Fruit fly (Drosophila melanogaster): ENCODE results near the gene CG12995.
A peak's percentile ranks its signal among the peaks of the same experiment; 100 is the strongest.

CG12995 gene

DNA sequence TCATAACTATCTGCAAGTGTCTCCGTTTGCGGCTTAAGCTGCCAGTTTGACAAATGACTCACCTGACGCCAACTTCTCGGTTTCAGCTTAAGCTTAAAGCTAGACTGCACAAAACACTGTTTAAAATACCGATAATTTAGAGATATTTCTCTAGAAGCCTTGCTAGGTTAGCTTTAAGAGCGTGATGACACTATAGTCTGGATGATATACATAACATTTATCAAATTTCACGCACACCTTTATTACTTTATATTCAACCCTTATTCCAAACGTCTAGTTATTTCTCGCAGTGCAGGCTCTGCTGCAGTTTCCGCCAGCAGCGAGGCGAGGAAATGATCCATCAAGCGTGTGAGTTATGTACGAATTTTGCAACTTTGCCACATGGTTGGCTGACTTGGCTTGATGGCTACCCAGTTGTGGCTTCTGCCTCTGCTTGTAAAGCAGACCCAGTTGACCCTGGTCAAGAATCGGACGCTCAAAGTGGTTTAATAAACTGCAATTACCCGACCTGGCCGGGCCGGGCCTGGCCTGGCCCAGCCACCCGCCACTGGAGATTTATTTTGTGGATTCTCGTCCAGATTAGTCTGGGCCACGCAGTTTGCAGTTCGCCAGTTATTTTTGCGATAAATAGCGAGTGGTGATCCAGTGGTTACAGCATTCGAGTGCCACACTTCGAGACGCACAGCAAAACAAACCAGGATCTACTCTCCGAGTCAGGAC, 8.6 kb upstream of the CG12995 start, which contains the start of gene CG12998:
Gene CG12998, plus strand, starts transcription at position 436 of the 720 bp plus-strand sequence.
- TF ChIP-seq noc (tag; optimal IDR thresholded peaks at IDR 0.05) = no peak

DNA sequence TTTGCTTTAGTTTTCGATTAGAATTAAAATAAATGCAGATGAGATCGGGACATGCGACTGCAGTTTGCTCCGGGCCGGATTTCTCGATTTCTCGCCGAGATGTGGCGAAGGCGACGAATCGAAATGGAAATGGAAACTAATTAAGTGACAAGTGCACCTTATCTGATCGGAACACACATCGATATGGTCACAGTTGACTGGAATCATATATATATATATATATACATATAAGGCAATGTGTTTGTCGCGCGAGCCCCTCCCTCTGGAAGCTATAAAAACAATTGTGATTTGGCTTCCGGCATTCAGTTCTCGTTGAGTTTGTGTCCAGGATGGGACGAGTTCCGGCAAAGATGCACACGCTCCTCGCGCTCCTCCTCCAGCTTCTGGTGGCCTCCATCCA, 5.2 kb upstream of the CG12995 start, which contains the start of gene CG5162:
Gene CG5162, plus strand, starts transcription at position 301 of the 400 bp plus-strand sequence.
- TF ChIP-seq noc (tag; optimal IDR thresholded peaks at IDR 0.05) = no peak

DNA sequence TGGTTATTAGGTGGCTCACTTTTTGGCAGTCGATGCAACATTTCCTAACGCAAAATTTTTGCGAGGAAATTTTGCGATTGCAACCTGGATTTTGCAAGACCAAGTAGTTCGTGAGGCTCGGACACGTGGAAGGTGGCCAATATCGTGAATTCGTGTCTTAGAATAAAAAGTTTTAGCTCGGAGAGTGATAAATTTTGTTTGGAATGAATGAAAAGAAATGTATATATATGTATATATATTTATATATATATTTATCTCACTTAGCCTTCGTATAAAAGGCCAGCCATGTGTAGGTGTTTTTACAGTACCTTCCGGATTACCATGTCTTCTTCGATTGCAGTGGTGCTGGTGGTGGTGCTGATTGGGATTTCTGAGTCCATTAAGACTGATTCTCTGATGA, 2.2 kb upstream of the CG12995 start, which contains the start of gene CG18258:
Gene CG18258, plus strand, starts transcription at position 301 of the 400 bp plus-strand sequence.
- TF ChIP-seq noc (tag; optimal IDR thresholded peaks at IDR 0.05) = no peak

DNA sequence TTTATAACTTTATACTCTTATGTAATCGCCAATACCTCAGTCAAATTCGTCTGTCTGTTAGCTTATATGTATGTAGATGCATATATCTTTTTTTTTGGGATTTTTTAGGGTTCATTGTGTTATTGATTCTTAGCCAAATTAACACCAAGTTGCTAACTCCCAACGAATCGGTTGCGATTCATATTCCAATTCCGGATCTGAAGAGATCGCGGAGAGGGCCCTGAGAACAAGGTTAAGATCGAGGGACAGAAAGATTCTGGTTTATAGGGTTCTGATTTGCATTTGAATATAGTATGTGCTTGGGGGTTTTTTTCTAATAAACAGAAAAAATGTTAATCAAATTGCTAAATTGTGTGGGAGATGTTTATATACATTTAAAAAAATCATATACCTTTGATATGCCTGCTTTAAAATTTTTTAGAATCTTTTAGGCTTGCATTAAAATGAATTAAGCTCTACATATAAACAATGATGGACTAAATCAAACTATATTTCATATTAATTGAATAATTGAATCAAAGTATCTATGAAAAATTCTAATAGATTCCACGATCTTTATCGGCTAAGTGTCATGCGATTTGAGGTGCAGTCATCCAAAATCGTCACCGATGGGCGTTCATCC, 1.8 kb downstream of the CG12995 start, which contains the start of gene CG32563:
Gene CG32563, plus strand, starts transcription at position 572 of the 622 bp plus-strand sequence.
- no peak for TF ChIP-seq noc (tag; optimal IDR thresholded peaks at IDR 0.05)

DNA sequence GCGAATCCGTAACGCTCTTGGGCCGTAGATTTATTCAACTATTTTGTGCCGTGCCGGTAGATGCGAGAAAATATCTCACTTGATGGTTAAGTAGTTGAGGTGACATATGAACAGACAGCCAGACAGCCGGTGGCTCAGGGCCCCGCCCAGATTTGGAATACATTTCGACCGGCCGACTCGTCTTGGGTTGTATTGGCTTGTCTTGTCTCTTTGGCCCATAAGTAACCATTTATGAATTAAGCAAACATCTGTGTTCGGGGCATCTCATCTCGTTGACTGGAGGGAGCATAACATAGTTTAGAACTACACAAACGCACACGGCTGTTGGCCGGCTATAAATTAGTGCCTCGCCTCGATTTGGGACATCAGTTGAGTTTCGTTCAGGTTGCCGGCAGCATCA, 3.8 kb downstream of the CG12995 start, which contains the start of gene CG32564:
Gene CG32564, plus strand, starts transcription at position 362 of the 400 bp plus-strand sequence.
- no peak for TF ChIP-seq noc (tag; optimal IDR thresholded peaks at IDR 0.05)

DNA sequence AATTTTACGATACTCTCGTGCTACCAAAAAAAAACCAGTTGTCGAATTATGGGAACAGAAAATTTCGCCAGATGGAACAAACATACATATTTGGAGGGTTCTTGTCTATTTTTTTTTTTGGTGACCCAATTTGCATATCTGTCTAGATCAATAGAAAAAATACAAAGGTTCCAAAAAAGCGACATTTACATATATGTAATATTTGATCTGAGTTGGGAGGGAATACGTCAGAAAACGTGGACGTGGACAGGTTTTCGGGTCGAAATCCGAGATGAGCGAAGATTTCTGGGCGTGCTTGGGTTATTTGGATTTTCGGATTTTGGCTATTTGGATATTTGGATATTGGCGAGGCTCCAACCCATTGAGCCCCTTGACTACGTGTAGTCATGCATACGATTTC, 4.8 kb downstream of the CG12995 start:
- no peak for TF ChIP-seq noc (tag; optimal IDR thresholded peaks at IDR 0.05)

DNA sequence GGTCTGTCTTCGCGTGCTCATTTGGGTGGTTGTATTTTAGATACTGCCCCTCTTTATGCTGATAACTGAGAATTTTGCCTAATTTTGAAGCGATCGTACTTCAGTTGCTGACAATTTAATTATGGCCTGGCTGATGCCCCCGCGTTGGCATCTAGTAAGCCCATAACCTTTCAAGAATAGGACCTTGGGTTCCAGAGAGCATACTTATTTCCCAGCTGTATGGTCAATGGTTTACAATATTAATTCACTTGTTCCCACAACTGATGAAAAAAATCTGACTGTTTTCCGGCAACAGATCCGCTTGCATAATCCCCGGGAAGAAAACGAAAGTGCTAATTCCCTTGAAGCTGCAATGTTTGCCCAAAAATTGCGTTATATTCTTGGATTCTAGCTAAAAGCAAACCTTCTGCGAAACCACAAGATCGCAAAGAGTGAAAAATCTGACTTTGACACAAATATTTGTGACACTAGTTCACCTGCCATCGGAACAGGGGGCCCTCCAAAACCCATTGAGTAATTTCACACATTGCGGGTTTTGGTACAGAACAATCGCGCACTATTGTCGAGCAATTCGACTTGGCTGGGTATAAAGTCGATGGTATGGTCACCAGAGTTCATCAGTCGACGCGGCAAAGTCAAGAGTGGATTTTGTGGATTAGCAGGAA, 7.2 kb downstream of the CG12995 start, which contains the start of the genes TTLL1A and CG5070:
Gene TTLL1A, minus strand, starts transcription at position 101 of the 665 bp plus-strand sequence.
Gene CG5070, plus strand, starts transcription at position 615 of the 665 bp plus-strand sequence.
- TF ChIP-seq noc (tag; optimal IDR thresholded peaks at IDR 0.05) = no peak

DNA sequence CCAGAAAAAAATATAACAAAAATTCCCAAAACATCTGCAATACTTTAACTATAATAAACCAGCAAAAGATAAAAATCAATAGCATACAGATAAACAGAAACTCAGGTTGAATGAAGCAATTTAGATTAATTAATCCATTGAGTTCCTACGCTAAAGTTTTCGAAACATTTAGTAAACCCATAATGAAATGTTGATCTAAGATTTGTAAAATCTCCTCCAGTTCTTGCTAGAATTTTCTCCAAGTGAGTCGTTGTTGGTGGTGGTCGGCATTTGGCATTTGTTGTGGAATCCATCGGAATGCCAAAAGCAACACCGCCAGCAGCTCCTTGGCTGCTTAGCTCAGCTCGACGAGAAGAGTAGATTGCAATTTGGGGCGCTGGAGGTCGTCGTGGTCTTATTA, 21.6 kb downstream of the CG12995 start:
- no peak for TF ChIP-seq noc (tag; optimal IDR thresholded peaks at IDR 0.05)

DNA sequence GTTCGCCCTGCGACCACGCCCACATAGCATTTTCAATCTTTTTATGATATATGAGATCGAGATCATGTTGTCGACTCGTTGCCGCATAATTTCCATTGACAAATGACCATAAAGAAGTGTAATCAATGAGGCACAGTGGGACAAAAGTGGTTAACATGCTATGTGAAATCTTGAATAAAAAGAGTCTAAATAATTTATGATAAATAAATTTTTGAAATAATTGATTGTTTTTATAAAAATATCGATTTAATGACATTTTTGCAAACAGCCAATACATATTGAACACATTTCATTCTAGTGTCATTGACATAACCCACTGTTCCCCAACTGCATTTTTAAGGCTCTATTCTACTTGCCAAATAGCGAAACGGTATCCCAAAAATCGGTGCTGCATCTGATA, 22.3 kb downstream of the CG12995 start:
- TF ChIP-seq noc (tag; optimal IDR thresholded peaks at IDR 0.05) = no peak

DNA sequence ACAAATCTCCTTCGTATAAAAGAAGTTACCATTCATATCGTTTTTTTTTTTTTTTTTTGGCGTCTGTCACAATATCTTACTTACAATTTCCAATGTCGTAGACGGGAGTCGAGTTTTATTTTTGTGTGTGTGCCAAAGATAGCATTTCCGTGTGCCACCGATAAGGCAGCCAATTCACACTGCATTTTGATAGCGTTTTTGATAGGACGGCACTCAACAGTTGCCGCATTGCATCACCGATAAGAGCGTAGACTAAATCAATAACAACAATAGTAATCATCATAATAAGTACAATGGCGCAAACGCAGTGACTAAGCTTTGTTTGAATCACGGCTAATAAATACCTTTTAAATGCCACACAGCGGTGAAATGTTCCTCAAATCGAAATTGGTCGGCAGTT, 23.4 kb downstream of the CG12995 start:
- no peak for TF ChIP-seq noc (tag; optimal IDR thresholded peaks at IDR 0.05)

DNA sequence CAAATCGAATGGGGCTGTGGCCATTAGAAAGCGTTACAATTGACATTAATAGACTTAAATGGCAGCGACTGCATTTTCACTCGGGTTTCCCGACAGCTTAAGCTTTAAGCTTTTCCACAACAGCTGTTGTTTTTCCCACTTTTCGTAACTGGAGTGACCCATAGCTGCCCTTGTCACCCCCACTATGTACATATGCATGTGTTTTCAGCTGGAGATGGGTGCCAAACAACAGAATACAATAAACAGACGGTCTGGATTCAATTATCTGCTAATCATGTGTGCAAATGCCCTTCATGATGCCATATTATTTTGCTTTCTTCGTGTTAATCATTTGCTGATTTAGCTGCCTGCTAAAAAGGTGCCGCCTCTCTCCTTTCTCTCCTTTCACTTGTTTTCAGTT, 26.3 kb downstream of the CG12995 start:
- TF ChIP-seq noc (tag; optimal IDR thresholded peaks at IDR 0.05) = no peak

DNA sequence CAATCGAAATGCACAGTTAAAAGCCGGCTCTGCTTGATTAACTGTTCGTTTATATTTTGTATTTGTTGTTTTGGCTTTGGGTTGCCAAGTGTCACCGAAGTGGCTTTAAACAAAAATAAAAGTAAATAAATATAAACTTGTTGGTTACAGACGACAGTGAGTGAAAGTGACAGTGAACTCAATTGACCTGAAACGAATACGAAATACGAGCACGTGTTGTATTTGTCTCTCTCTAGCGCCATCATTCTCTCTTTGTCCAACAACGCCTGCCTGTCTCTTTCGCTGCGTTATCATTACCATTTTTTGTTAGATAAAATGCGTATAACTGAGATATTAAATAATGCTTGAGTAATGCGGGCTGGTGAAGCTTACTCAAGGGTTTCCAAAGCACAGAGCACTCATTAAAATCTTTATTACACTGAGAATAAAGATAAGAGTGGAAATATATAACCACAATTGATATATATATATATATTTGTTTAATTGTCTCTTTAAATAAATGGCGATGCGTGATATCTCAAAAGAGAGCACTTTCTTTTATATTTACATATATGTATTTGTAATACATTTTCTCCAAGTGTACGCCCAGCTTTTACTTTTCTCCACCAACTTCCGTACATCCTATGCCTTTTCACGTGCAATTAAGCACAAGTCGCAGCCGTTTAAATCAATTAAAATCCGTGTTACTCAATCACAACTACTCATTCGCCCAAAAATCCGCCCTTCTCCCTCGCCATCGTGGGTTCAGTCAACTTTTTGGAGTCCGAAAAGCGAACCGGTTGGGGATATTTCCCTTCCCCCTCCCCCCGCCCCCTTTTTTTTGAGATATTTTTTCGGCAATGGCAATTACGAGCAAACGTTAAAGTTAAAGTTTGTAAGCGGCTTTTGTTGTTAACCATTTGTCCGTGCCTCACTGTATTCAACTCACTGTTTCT, 28.3 kb downstream of the CG12995 start:
- no peak for TF ChIP-seq noc (tag; optimal IDR thresholded peaks at IDR 0.05)

DNA sequence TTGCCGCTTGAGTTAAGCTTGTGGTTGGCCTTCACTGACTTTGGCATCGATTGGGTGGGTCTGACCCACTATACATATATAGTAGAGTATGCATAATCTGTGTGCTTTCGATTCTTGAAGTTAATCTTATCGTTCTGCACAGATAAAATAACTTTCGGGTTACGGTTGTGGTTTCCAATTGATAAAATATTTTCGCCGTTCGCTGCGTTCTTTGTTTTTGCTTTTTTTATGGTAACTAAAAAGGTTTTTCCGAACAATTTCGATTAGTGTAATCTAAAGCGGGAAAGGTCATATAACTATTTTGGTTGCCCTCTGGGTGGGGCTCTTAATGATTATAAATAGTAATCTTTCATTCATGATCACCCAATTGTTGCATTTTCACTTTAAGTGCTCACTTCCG, 29.3 kb downstream of the CG12995 start:
- TF ChIP-seq noc (tag; optimal IDR thresholded peaks at IDR 0.05) = no peak

DNA sequence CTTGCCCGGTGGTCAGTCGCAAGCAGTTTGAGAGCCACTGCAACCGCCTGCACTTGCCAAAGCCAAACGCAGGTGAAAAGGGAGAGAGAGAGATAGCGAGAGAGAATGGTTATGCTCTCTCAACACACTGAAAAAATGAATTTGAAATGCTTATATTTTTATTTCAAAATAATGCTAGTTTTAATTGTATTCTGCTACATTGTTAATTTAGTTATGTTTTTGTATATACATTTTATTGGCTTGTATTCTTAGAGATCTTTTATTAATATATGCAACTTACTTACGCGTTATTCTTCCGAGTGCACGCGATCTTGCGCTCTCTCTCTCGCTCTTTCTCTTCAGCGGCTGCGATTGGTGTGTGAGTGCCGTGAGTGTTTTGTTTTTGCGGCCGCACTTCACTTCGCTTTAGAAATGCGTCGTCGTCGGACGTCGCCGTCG, 31.3 kb downstream of the CG12995 start:
- peak; percentile 97 for TF ChIP-seq noc (tag; optimal IDR thresholded peaks at IDR 0.05)

DNA sequence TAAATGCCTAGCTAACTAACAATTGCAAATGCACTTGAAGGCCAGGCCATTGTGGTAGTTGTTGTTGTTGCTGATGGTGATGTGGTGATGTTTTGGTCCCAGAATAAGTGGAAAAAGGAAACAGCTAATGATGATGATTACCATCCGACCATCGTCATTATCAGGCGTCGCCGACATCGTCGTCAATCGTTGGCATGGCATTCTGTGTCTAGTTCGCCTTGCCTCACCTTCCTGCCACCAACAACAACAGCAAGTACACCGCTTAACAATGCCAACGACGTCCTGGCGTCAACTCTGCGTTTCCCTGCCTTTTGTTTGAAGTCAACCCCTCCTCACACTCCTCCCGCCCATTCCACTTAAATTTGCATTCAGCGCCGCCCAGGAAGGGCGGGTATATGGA, 32.2 kb downstream of the CG12995 start:
- no peak for TF ChIP-seq noc (tag; optimal IDR thresholded peaks at IDR 0.05)
